Fruit fly (Drosophila melanogaster) whole organism, embryonic: ENCODE measurements around the gene MESR6.

ENCODE experiments used
- B-H1 ChIP-seq: fragments of 200-800 bp; sonication (Bioruptor generic); IDR thresholded peaks from 3 replicates; pipeline ENCODE4 v1.3.6; 2022; ENCODE audit warnings: missing biosample characterization, missing genetic modification characterization
- CG10274 ChIP-seq: fragments of 200-800 bp; sonication (Bioruptor generic); optimal IDR thresholded peaks from 3 replicates; lab custom pipeline; 2017; ENCODE audit warnings: missing biosample characterization, mild to moderate bottlenecking, missing genetic modification characterization
- CG10321 ChIP-seq: fragments of 200-800 bp; sonication (Bioruptor generic); IDR thresholded peaks from 2 replicates; pipeline ENCODE4 v1.3.6; 2022; ENCODE audit warnings: missing biosample characterization, missing genetic modification characterization
- CG11247 ChIP-seq: fragments of 200-800 bp; sonication (Bioruptor generic); IDR thresholded peaks from 2 replicates; pipeline ENCODE4 v1.3.6; 2022; ENCODE audit warnings: missing biosample characterization, missing genetic modification characterization
- CG11696 ChIP-seq: fragments of 200-800 bp; sonication (Bioruptor generic); IDR thresholded peaks from 2 replicates; pipeline ENCODE4 v1.3.6; 2022; ENCODE audit warnings: missing biosample characterization, missing genetic modification characterization
- CG15514 ChIP-seq: fragments of 200-800 bp; sonication (Bioruptor generic); optimal IDR thresholded peaks from 3 replicates; lab custom pipeline; 2017; ENCODE audit warnings: missing biosample characterization, missing genetic modification characterization, mild to moderate bottlenecking, moderate library complexity, missing genetic modification reagents
- CG17612 ChIP-seq: fragments of 200-800 bp; sonication (Bioruptor generic); IDR thresholded peaks from 2 replicates; pipeline ENCODE4 v1.3.6; 2022; ENCODE audit warnings: missing biosample characterization, missing genetic modification characterization
- CG18011 ChIP-seq: fragments of 200-800 bp; sonication (Bioruptor generic); optimal IDR thresholded peaks from 2 replicates; lab custom pipeline; 2017; ENCODE audit warnings: missing biosample characterization, missing genetic modification characterization, mild to moderate bottlenecking, moderate library complexity, missing genotype
- CG18619 ChIP-seq: fragments of 200-800 bp; sonication (Bioruptor generic); optimal IDR thresholded peaks from 3 replicates; lab custom pipeline; 2017; ENCODE audit warnings: missing biosample characterization, mild to moderate bottlenecking, missing genetic modification characterization
- CG2120 ChIP-seq: fragments of 200-800 bp; sonication (Bioruptor generic); optimal IDR thresholded peaks from 3 replicates; lab custom pipeline; 2016; ENCODE audit warnings: missing biosample characterization, missing genetic modification characterization
- CG30020 ChIP-seq: fragments of 200-800 bp; optimal IDR thresholded peaks from 2 replicates; lab custom pipeline; 2019; ENCODE audit warnings: missing biosample characterization, mild to moderate bottlenecking, missing genetic modification characterization, moderate library complexity
- CG34376 ChIP-seq: fragments of 200-800 bp; sonication (Bioruptor generic); optimal IDR thresholded peaks from 2 replicates; lab custom pipeline; 2018; ENCODE audit warnings: missing biosample characterization, mild to moderate bottlenecking, missing genetic modification characterization
- CG34422 ChIP-seq: fragments of 200-800 bp; sonication (Bioruptor generic); IDR thresholded peaks from 3 replicates; pipeline ENCODE4 v1.3.6; 2022; ENCODE audit warnings: missing biosample characterization, missing genetic modification characterization
- CG4328 ChIP-seq: fragments of 200-800 bp; sonication (Bioruptor generic); optimal IDR thresholded peaks from 3 replicates; lab custom pipeline; 2017; ENCODE audit warnings: missing biosample characterization, missing genetic modification reagents, missing genetic modification characterization
- CG4424 ChIP-seq: fragments of 200-800 bp; sonication (Bioruptor generic); optimal IDR thresholded peaks from 3 replicates; lab custom pipeline; 2016; ENCODE audit warnings: missing biosample characterization, missing genetic modification characterization
- CG5953 ChIP-seq: fragments of 200-800 bp; sonication (Bioruptor generic); IDR thresholded peaks from 2 replicates; pipeline ENCODE4 v1.3.6; 2022; ENCODE audit warnings: missing biosample characterization, missing genetic modification characterization
- CG7271 ChIP-seq: fragments of 200-800 bp; sonication (Bioruptor generic); optimal IDR thresholded peaks from 2 replicates; lab custom pipeline; 2018; ENCODE audit warnings: missing biosample characterization, mild to moderate bottlenecking, missing genetic modification characterization, moderate library complexity
- CG8765 ChIP-seq: fragments of 200-800 bp; sonication (Bioruptor generic); IDR thresholded peaks from 2 replicates; pipeline ENCODE4 v1.3.6; 2022; ENCODE audit warnings: missing biosample characterization, missing genetic modification characterization
- CoRest ChIP-seq: fragments of 200-800 bp; sonication (Bioruptor generic); optimal IDR thresholded peaks from 3 replicates; lab custom pipeline; 2018; ENCODE audit warnings: missing biosample characterization, mild to moderate bottlenecking, missing genetic modification characterization, moderate library complexity
- H2.0 ChIP-seq: fragments of 200-800 bp; sonication (Bioruptor generic); IDR thresholded peaks from 2 replicates; pipeline ENCODE4 v1.3.6; 2022; ENCODE audit warnings: missing biosample characterization, missing genetic modification characterization
- HHEX ChIP-seq: fragments of 200-800 bp; sonication (Bioruptor generic); optimal IDR thresholded peaks from 3 replicates; lab custom pipeline; 2017; ENCODE audit warnings: missing biosample characterization, mild to moderate bottlenecking, missing genetic modification characterization, missing genetic modification reagents
- HLH54F ChIP-seq: fragments of 200-800 bp; sonication (Bioruptor generic); optimal IDR thresholded peaks from 3 replicates; lab custom pipeline; 2016; ENCODE audit warnings: missing biosample characterization, missing genetic modification characterization
- HmgD ChIP-seq: fragments of 200-800 bp; sonication (Bioruptor generic); optimal IDR thresholded peaks from 3 replicates; lab custom pipeline; 2016; ENCODE audit warnings: missing biosample characterization, missing genetic modification characterization
- Hmx ChIP-seq: fragments of 200-800 bp; sonication (Bioruptor generic); optimal IDR thresholded peaks from 2 replicates; lab custom pipeline; 2016; ENCODE audit warnings: missing biosample characterization, missing genetic modification characterization
- Lpt ChIP-seq: fragments of >200 bp; optimal IDR thresholded peaks from 2 replicates; lab custom pipeline; 2018; ENCODE audit warnings: missing biosample characterization, missing genetic modification characterization
- MBD-R2 ChIP-seq: fragments of 200-800 bp; sonication (Bioruptor generic); IDR thresholded peaks from 2 replicates; pipeline ENCODE4 v1.3.6; 2022; ENCODE audit warnings: missing biosample characterization, missing genetic modification characterization
- PHDP ChIP-seq: fragments of 200-800 bp; sonication (Bioruptor generic); optimal IDR thresholded peaks from 3 replicates; lab custom pipeline; 2018; ENCODE audit warnings: missing biosample characterization, mild to moderate bottlenecking, missing genetic modification characterization, moderate library complexity
- Ptx1 ChIP-seq: fragments of 200-800 bp; sonication (Bioruptor generic); IDR thresholded peaks from 2 replicates; pipeline ENCODE4 v1.3.6; 2022; ENCODE audit warnings: missing biosample characterization, missing genetic modification characterization
- Scr ChIP-seq: fragments of 200-800 bp; sonication (Bioruptor generic); IDR thresholded peaks from 2 replicates; pipeline ENCODE4 v1.3.6; 2022; ENCODE audit warnings: missing biosample characterization, missing genetic modification characterization; ENCODE audit not compliant: partially characterized antibody
- Stat92E ChIP-seq, 3 experiments: fragments of >200 bp in 2 of 3; fragments of 200-800 bp in 1 of 3; sonication (Bioruptor generic) in 1 of 3; optimal IDR thresholded peaks; 2 replicates each; lab custom pipeline; 2017 to 2019; ENCODE audit warnings: missing biosample characterization in 3 of 3, missing genetic modification characterization in 3 of 3, mild to moderate bottlenecking in 1 of 3, moderate library complexity in 1 of 3
- ab ChIP-seq: fragments of 200-800 bp; sonication (Bioruptor generic); optimal IDR thresholded peaks from 2 replicates; lab custom pipeline; 2016; ENCODE audit warnings: missing biosample characterization, missing genetic modification characterization
- cad ChIP-seq: fragments of >200 bp; optimal IDR thresholded peaks from 2 replicates; lab custom pipeline; 2017; ENCODE audit warnings: missing biosample characterization, missing genetic modification characterization
- cato ChIP-seq: fragments of 200-800 bp; sonication (Bioruptor generic); optimal IDR thresholded peaks from 2 replicates; lab custom pipeline; 2016; ENCODE audit warnings: missing biosample characterization, missing genetic modification characterization, borderline replicate concordance
- chm ChIP-seq: fragments of 200-800 bp; sonication (Bioruptor generic); IDR thresholded peaks from 2 replicates; pipeline ENCODE4 v1.3.6; 2022; ENCODE audit warnings: missing biosample characterization, missing genetic modification characterization
- dpn ChIP-seq, 2 experiments: fragments of 200-800 bp; sonication (Bioruptor generic); optimal IDR thresholded peaks; 3 replicates each; lab custom pipeline; 2016; ENCODE audit warnings: missing biosample characterization in 2 of 2, missing genetic modification characterization in 2 of 2
- eve ChIP-seq, 2 experiments: fragments of >200 bp; optimal IDR thresholded peaks; 2 replicates each; lab custom pipeline; 2017; ENCODE audit warnings: missing biosample characterization in 2 of 2, missing genetic modification characterization in 2 of 2
- gfzf ChIP-seq: fragments of 200-800 bp; sonication (Bioruptor generic); optimal IDR thresholded peaks from 2 replicates; lab custom pipeline; 2016; ENCODE audit warnings: missing biosample characterization, mild to moderate bottlenecking, missing genetic modification characterization, moderate library complexity
- gt ChIP-seq: fragments of 200-800 bp; sonication (Bioruptor generic); IDR thresholded peaks from 2 replicates; pipeline ENCODE4 v1.3.6; 2022; ENCODE audit warnings: missing biosample characterization, missing genetic modification characterization
- h ChIP-seq: fragments of >200 bp; optimal IDR thresholded peaks from 2 replicates; lab custom pipeline; 2017
- hb ChIP-seq: fragments of 200-800 bp; sonication (Bioruptor generic); IDR thresholded peaks from 3 replicates; pipeline ENCODE4 v1.3.6; 2022; ENCODE audit warnings: missing biosample characterization, missing genetic modification characterization; ENCODE audit not compliant: partially characterized antibody
- kni ChIP-seq: fragments of 200-800 bp; sonication (Bioruptor generic); optimal IDR thresholded peaks from 3 replicates; lab custom pipeline; 2017; ENCODE audit warnings: mild to moderate bottlenecking, missing biosample characterization, missing genetic modification reagents, missing genetic modification characterization
- odd ChIP-seq: fragments of 200-800 bp; sonication (Bioruptor generic); optimal IDR thresholded peaks from 2 replicates; lab custom pipeline; 2017; ENCODE audit warnings: missing biosample characterization, mild to moderate bottlenecking, missing genetic modification characterization
- org-1 ChIP-seq: fragments of 200-800 bp; sonication (Bioruptor generic); optimal IDR thresholded peaks from 2 replicates; lab custom pipeline; 2017; ENCODE audit warnings: missing biosample characterization, missing genetic modification characterization
- pan ChIP-seq, 4 experiments: fragments of >200 bp in 3 of 4; fragments of 200-800 bp in 1 of 4; sonication (Bioruptor generic) in 1 of 4; optimal IDR thresholded peaks in 3 of 4; IDR thresholded peaks in 1 of 4; 2 replicates each; pipeline versions ENCODE4 v1.3.6 to Lab custom; 2017 to 2022; ENCODE audit warnings: missing biosample characterization in 2 of 4, missing genetic modification characterization in 2 of 4, mixed read lengths in 1 of 4
- peb ChIP-seq: fragments of 200-800 bp; sonication (Bioruptor generic); IDR thresholded peaks from 2 replicates; pipeline ENCODE4 v1.3.6; 2022; ENCODE audit warnings: missing biosample characterization, missing genetic modification characterization
- pnt ChIP-seq: fragments of 200-800 bp; sonication (Bioruptor generic); optimal IDR thresholded peaks from 3 replicates; lab custom pipeline; 2016; ENCODE audit warnings: missing biosample characterization, missing genetic modification characterization
- pros ChIP-seq: fragments of 200-800 bp; sonication (Bioruptor generic); optimal IDR thresholded peaks from 3 replicates; lab custom pipeline; 2019; ENCODE audit warnings: missing biosample characterization, mild to moderate bottlenecking, missing genetic modification characterization, moderate library complexity
- sd ChIP-seq: fragments of 200-800 bp; sonication (Bioruptor generic); optimal IDR thresholded peaks from 3 replicates; lab custom pipeline; 2018; ENCODE audit warnings: missing biosample characterization, mild to moderate bottlenecking, missing genetic modification characterization, moderate library complexity
- stc ChIP-seq: fragments of 200-800 bp; sonication (Bioruptor generic); IDR thresholded peaks from 2 replicates; pipeline ENCODE4 v1.3.6; 2022; ENCODE audit warnings: missing biosample characterization, missing genetic modification characterization
- tio ChIP-seq: fragments of 200-800 bp; sonication (Bioruptor generic); optimal IDR thresholded peaks from 2 replicates; lab custom pipeline; 2017; ENCODE audit warnings: missing biosample characterization, missing genetic modification characterization, inconsistent platforms
- usp ChIP-seq: fragments of >200 bp; optimal IDR thresholded peaks from 2 replicates; lab custom pipeline; 2017; ENCODE audit warnings: missing biosample characterization, missing genetic modification characterization

The MESR6 gene

DNA sequence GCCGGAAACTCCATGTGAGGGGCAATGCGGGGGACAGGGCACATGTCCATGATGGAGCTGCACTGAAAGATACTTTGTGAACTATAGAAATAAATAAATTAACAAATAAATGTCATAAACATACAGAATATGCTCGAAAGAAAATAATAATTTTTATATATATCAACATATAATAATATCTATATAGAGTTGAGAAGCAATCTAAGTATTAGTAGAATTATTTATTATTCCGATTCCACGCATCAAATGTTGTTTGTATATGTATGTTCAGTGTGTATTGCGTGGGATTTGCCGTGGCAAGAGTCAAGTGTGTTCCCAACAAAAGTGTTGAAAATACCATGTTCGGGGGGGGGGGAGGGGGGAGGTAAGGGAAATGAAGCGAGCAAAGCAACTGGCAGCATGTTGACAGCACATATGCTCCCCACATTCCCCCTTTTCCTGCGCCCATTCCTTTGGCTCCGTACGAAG lies 35.6 kb upstream of the MESR6 start (continued):
- TF ChIP-seq cato, result no peak
- peak in 1 of 2 experiments; percentile 1 for TF ChIP-seq dpn (GFP tag; optimal IDR thresholded peaks at IDR 0.05; lab: Kevin White, UChicago)
- peak; percentile 11 for TF ChIP-seq HHEX (GFP tag; lab: Kevin White, UChicago)
- TF ChIP-seq CG18011 (GFP tag; lab: Kevin White, UChicago), result no peak
- TF ChIP-seq ab (GFP tag; lab: Kevin White, UChicago), result no peak
- no peak for TF ChIP-seq stc (GFP tag; lab: Robert Waterston, UW)
- TF ChIP-seq CG7271 (tag; lab: Kevin White, UChicago), result no peak
- TF ChIP-seq CG10321 (GFP tag; lab: Robert Waterston, UW), result no peak
- TF ChIP-seq MBD-R2 (GFP tag; lab: Robert Waterston, UW), result no peak
- peak; percentile 11 for TF ChIP-seq CG4424
- no peak for TF ChIP-seq CG2120
- TF ChIP-seq chm (GFP tag; lab: Robert Waterston, UW), result no peak
- no peak for TF ChIP-seq Scr (GFP tag; lab: Robert Waterston, UW)
- TF ChIP-seq HmgD (GFP tag; lab: Kevin White, UChicago), result no peak
- no peak for TF ChIP-seq CG11247 (GFP tag; lab: Robert Waterston, UW)
- no peak for TF ChIP-seq peb (GFP tag; lab: Robert Waterston, UW)
- TF ChIP-seq CG15514 (GFP tag; lab: Kevin White, UChicago), result no peak
- TF ChIP-seq CG8765, result no peak
- TF ChIP-seq CG5953 (GFP tag; lab: Robert Waterston, UW), result no peak
- no peak for TF ChIP-seq CG18619
- no peak for TF ChIP-seq pan (optimal IDR thresholded peaks at IDR 0.05; lab: Kevin White, UChicago)
- TF ChIP-seq pan (GFP tag; optimal IDR thresholded peaks at IDR 0.05 in 1 of 2, IDR thresholded peaks at IDR 0.05 in 1 of 2), result peak in 1 of 2 experiments; percentile 15
- no peak for TF ChIP-seq tio
- TF ChIP-seq gt (GFP tag; lab: Robert Waterston, UW), result no peak
- TF ChIP-seq kni (GFP tag; lab: Kevin White, UChicago), result no peak
- no peak for TF ChIP-seq h
- no peak for TF ChIP-seq pros (GFP tag; lab: Kevin White, UChicago)
- TF ChIP-seq hb (GFP tag; lab: Robert Waterston, UW), result no peak
- TF ChIP-seq PHDP (tag; lab: Kevin White, UChicago), result peak; percentile 27
- TF ChIP-seq CoRest (tag; lab: Kevin White, UChicago), result peak; percentile 24
- TF ChIP-seq CG4328 (GFP tag; lab: Kevin White, UChicago), result no peak
- no peak for TF ChIP-seq CG11696
- TF ChIP-seq Hmx (GFP tag; lab: Kevin White, UChicago), result no peak
- TF ChIP-seq Stat92E (GFP tag; optimal IDR thresholded peaks at IDR 0.05; lab: Kevin White, UChicago), result no peak
- no peak for TF ChIP-seq H2.0 (GFP tag; lab: Robert Waterston, UW)
- no peak for TF ChIP-seq usp (GFP tag; lab: Kevin White, UChicago)
- no peak for TF ChIP-seq CG34376 (GFP tag; lab: Kevin White, UChicago)
- TF ChIP-seq CG10274, result no peak
- TF ChIP-seq eve (GFP tag; optimal IDR thresholded peaks at IDR 0.05; lab: Kevin White, UChicago), result no peak
- no peak for TF ChIP-seq org-1
- no peak for TF ChIP-seq pnt
- peak; percentile 51; the same call in 1 of the 2 replicates for TF ChIP-seq Ptx1 (GFP tag; lab: Robert Waterston, UW)
- TF ChIP-seq HLH54F (GFP tag; lab: Kevin White, UChicago), result no peak
- TF ChIP-seq sd (tag; lab: Kevin White, UChicago), result no peak
- TF ChIP-seq Lpt (GFP tag; lab: Kevin White, UChicago), result no peak
- TF ChIP-seq cad (GFP tag; lab: Kevin White, UChicago), result no peak
- no peak for TF ChIP-seq gfzf
- TF ChIP-seq B-H1 (GFP tag; lab: Robert Waterston, UW), result no peak
- no peak for TF ChIP-seq CG30020 (tag; lab: Kevin White, UChicago)
- TF ChIP-seq odd, result no peak
- no peak for TF ChIP-seq CG17612 (GFP tag; lab: Robert Waterston, UW)
- no peak for TF ChIP-seq CG34422 (GFP tag; lab: Robert Waterston, UW)
